Fruit fly (Drosophila melanogaster) whole organism, embryonic: ENCODE measurements around the gene Sr-CIII.

Source experiments
- ATbp ChIP-seq: fragments of 200-800 bp; sonication (Bioruptor generic); optimal IDR thresholded peaks from 2 replicates; lab custom pipeline; 2017; ENCODE audit warnings: missing biosample characterization, mild to moderate bottlenecking, missing genetic modification characterization, missing genetic modification reagents
- Asciz ChIP-seq: fragments of 200-800 bp; sonication (Bioruptor generic); optimal IDR thresholded peaks from 2 replicates; lab custom pipeline; 2017; ENCODE audit warnings: missing biosample characterization, mild to moderate bottlenecking, missing genetic modification characterization, missing genetic modification reagents
- B-H2 ChIP-seq: fragments of 200-800 bp; sonication (Bioruptor generic); optimal IDR thresholded peaks from 2 replicates; lab custom pipeline; 2018; ENCODE audit warnings: missing biosample characterization, mild to moderate bottlenecking, missing genetic modification characterization
- CG12299 ChIP-seq: fragments of 200-800 bp; sonication (Bioruptor generic); optimal IDR thresholded peaks from 2 replicates; lab custom pipeline; 2018; ENCODE audit warnings: missing biosample characterization, mild to moderate bottlenecking, missing genetic modification characterization
- CG14965 ChIP-seq: fragments of 200-800 bp; sonication (Bioruptor generic); optimal IDR thresholded peaks from 2 replicates; lab custom pipeline; 2016; ENCODE audit warnings: missing biosample characterization, missing genetic modification characterization, borderline replicate concordance
- CG15269 ChIP-seq: fragments of 200-800 bp; sonication (Bioruptor generic); optimal IDR thresholded peaks from 2 replicates; lab custom pipeline; 2018; ENCODE audit warnings: missing biosample characterization, mild to moderate bottlenecking, missing genetic modification characterization, moderate library complexity
- CG15479 ChIP-seq: fragments of 200-800 bp; sonication (Bioruptor generic); optimal IDR thresholded peaks from 3 replicates; lab custom pipeline; 2019; ENCODE audit warnings: missing biosample characterization, mild to moderate bottlenecking, missing genetic modification characterization, moderate library complexity
- CG1603 ChIP-seq: fragments of 200-800 bp; sonication (Bioruptor generic); optimal IDR thresholded peaks from 2 replicates; lab custom pipeline; 2019; ENCODE audit warnings: missing biosample characterization, mild to moderate bottlenecking, missing genetic modification characterization, moderate library complexity
- CG17328 ChIP-seq: fragments of 200-800 bp; sonication (Bioruptor generic); IDR thresholded peaks from 2 replicates; pipeline ENCODE4 v1.3.6; 2022; ENCODE audit warnings: missing biosample characterization, missing genetic modification characterization
- CG17385 ChIP-seq: fragments of 200-800 bp; sonication (Bioruptor generic); optimal IDR thresholded peaks from 3 replicates; lab custom pipeline; 2018; ENCODE audit warnings: missing biosample characterization, mild to moderate bottlenecking, missing genetic modification characterization
- CG17802 ChIP-seq: fragments of 200-800 bp; sonication (Bioruptor generic); optimal IDR thresholded peaks from 2 replicates; lab custom pipeline; 2018; ENCODE audit warnings: missing biosample characterization, mild to moderate bottlenecking, missing genetic modification characterization, moderate library complexity
- CG2116 ChIP-seq: fragments of 200-800 bp; sonication (Bioruptor generic); optimal IDR thresholded peaks from 3 replicates; lab custom pipeline; 2018; ENCODE audit warnings: missing biosample characterization, mild to moderate bottlenecking, missing genetic modification characterization
- CG2129 ChIP-seq: fragments of 200-800 bp; sonication (Bioruptor generic); IDR thresholded peaks from 2 replicates; pipeline ENCODE4 v1.3.6; 2022; ENCODE audit warnings: missing biosample characterization, missing genetic modification characterization; ENCODE audit not compliant: partially characterized antibody
- CG2202 ChIP-seq: fragments of 200-800 bp; sonication (Bioruptor generic); optimal IDR thresholded peaks from 2 replicates; lab custom pipeline; 2018; ENCODE audit warnings: missing biosample characterization, mild to moderate bottlenecking, missing genetic modification characterization
- CG2712 ChIP-seq: fragments of 200-800 bp; optimal IDR thresholded peaks from 3 replicates; lab custom pipeline; 2019; ENCODE audit warnings: missing biosample characterization, mild to moderate bottlenecking, missing genetic modification characterization, moderate library complexity
- CG33213 ChIP-seq: fragments of 200-800 bp; sonication (Bioruptor generic); optimal IDR thresholded peaks from 3 replicates; lab custom pipeline; 2016; ENCODE audit warnings: missing biosample characterization, missing genetic modification characterization
- CG34224 ChIP-seq: fragments of 200-800 bp; sonication (Bioruptor generic); IDR thresholded peaks from 3 replicates; pipeline ENCODE4 v1.3.6; 2022; ENCODE audit warnings: missing biosample characterization, missing genetic modification characterization; ENCODE audit not compliant: partially characterized antibody
- CG7357 ChIP-seq: fragments of 200-800 bp; sonication (Bioruptor generic); IDR thresholded peaks from 3 replicates; pipeline ENCODE4 v1.3.6; 2022; ENCODE audit warnings: missing biosample characterization, missing genetic modification characterization
- CG8089 ChIP-seq: fragments of 200-800 bp; sonication (Bioruptor generic); optimal IDR thresholded peaks from 3 replicates; lab custom pipeline; 2016; ENCODE audit warnings: missing biosample characterization, missing genetic modification characterization
- CG8290 ChIP-seq, 3 experiments: fragments of 200-800 bp; sonication (Bioruptor generic); optimal IDR thresholded peaks; 2 replicates each; lab custom pipeline; 2016 to 2019; ENCODE audit warnings: missing biosample characterization in 3 of 3, missing genetic modification characterization in 3 of 3, mild to moderate bottlenecking in 2 of 3, moderate library complexity in 1 of 3
- CoRest ChIP-seq: fragments of 200-800 bp; sonication (Bioruptor generic); optimal IDR thresholded peaks from 3 replicates; lab custom pipeline; 2018; ENCODE audit warnings: missing biosample characterization, mild to moderate bottlenecking, missing genetic modification characterization, moderate library complexity
- Dad ChIP-seq: fragments of 200-800 bp; sonication (Bioruptor generic); optimal IDR thresholded peaks from 3 replicates; lab custom pipeline; 2016; ENCODE audit warnings: missing biosample characterization, missing genetic modification characterization
- Dref ChIP-seq: fragments of 200-800 bp; sonication (Bioruptor generic); IDR thresholded peaks from 2 replicates; pipeline ENCODE4 v1.3.6; 2022; ENCODE audit warnings: missing biosample characterization, missing genetic modification characterization
- Neu2 ChIP-seq: fragments of 200-800 bp; sonication (Bioruptor generic); optimal IDR thresholded peaks from 3 replicates; lab custom pipeline; 2016; ENCODE audit warnings: missing biosample characterization, missing genetic modification characterization, borderline replicate concordance
- Side ChIP-seq: fragments of 200-800 bp; sonication (Bioruptor generic); optimal IDR thresholded peaks from 2 replicates; lab custom pipeline; 2016; ENCODE audit warnings: missing biosample characterization, missing genetic modification characterization
- Ssrp ChIP-seq: fragments of 200-800 bp; sonication (Bioruptor generic); optimal IDR thresholded peaks from 2 replicates; lab custom pipeline; 2018; ENCODE audit warnings: missing biosample characterization, mild to moderate bottlenecking, missing genetic modification characterization, moderate library complexity
- Taf1 ChIP-seq: fragments of 200-800 bp; sonication (Bioruptor generic); IDR thresholded peaks from 2 replicates; pipeline ENCODE4 v1.3.6; 2022; ENCODE audit warnings: missing biosample characterization, missing genetic modification characterization
- Trl ChIP-seq, 3 experiments: fragments of >200 bp in 2 of 3; fragments of 200-800 bp in 1 of 3; sonication (Bioruptor generic) in 1 of 3; optimal IDR thresholded peaks; 2 replicates in 1 of 3; 3 replicates in 2 of 3; lab custom pipeline; 2016 to 2017; ENCODE audit warnings: missing biosample characterization in 1 of 3, missing genetic modification characterization in 1 of 3
- Usf ChIP-seq: fragments of 200-800 bp; sonication (Bioruptor generic); optimal IDR thresholded peaks from 2 replicates; lab custom pipeline; 2017; ENCODE audit warnings: missing genotype, missing biosample characterization, missing genetic modification characterization
- Vsx1 ChIP-seq: fragments of 200-800 bp; sonication (Bioruptor generic); optimal IDR thresholded peaks from 2 replicates; lab custom pipeline; 2017; ENCODE audit warnings: missing biosample characterization, mild to moderate bottlenecking, missing genetic modification characterization, missing genetic modification reagents
- ase ChIP-seq: fragments of 200-800 bp; sonication (Bioruptor generic); IDR thresholded peaks from 3 replicates; pipeline ENCODE4 v1.3.6; 2022; ENCODE audit warnings: missing biosample characterization, missing genetic modification characterization
- dmrt99B ChIP-seq: fragments of 200-800 bp; sonication (Bioruptor generic); optimal IDR thresholded peaks from 2 replicates; lab custom pipeline; 2018; ENCODE audit warnings: missing biosample characterization, mild to moderate bottlenecking, missing genetic modification characterization, moderate library complexity
- gce ChIP-seq: fragments of 200-800 bp; sonication (Bioruptor generic); IDR thresholded peaks from 3 replicates; pipeline ENCODE4 v1.3.6; 2022; ENCODE audit warnings: missing biosample characterization, missing genetic modification characterization
- knrl ChIP-seq: fragments of 200-800 bp; sonication (Bioruptor generic); IDR thresholded peaks from 3 replicates; pipeline ENCODE4 v1.3.6; 2022; ENCODE audit warnings: missing biosample characterization, missing genetic modification characterization; ENCODE audit not compliant: partially characterized antibody
- nerfin-2 ChIP-seq: fragments of 200-800 bp; sonication (Bioruptor generic); IDR thresholded peaks from 2 replicates; pipeline ENCODE4 v1.3.6; 2022; ENCODE audit warnings: missing biosample characterization, missing genetic modification characterization; ENCODE audit not compliant: partially characterized antibody
- pb ChIP-seq: fragments of 200-800 bp; sonication (Bioruptor generic); optimal IDR thresholded peaks from 3 replicates; lab custom pipeline; 2016; ENCODE audit warnings: missing biosample characterization, missing genetic modification characterization
- phol ChIP-seq: fragments of 200-800 bp; sonication (Bioruptor generic); optimal IDR thresholded peaks from 3 replicates; lab custom pipeline; 2018; ENCODE audit warnings: missing biosample characterization, mild to moderate bottlenecking, missing genetic modification characterization, moderate library complexity
- pnt ChIP-seq: fragments of 200-800 bp; sonication (Bioruptor generic); optimal IDR thresholded peaks from 3 replicates; lab custom pipeline; 2016; ENCODE audit warnings: missing biosample characterization, missing genetic modification characterization
- slp2 ChIP-seq: fragments of 200-800 bp; sonication (Bioruptor generic); optimal IDR thresholded peaks from 2 replicates; lab custom pipeline; 2016; ENCODE audit warnings: missing biosample characterization, missing genetic modification characterization
- sqz ChIP-seq: fragments of 200-800 bp; sonication (Bioruptor generic); optimal IDR thresholded peaks from 3 replicates; lab custom pipeline; 2018; ENCODE audit warnings: missing biosample characterization, mild to moderate bottlenecking, missing genetic modification characterization
- ssp ChIP-seq: fragments of 200-800 bp; sonication (Bioruptor generic); IDR thresholded peaks from 2 replicates; pipeline ENCODE4 v1.3.6; 2022; ENCODE audit warnings: missing biosample characterization, missing genetic modification characterization
- tll ChIP-seq, 2 experiments: fragments of 200-800 bp in 1 of 2; fragments of >200 bp in 1 of 2; sonication (Bioruptor generic) in 1 of 2; optimal IDR thresholded peaks; 2 replicates each; lab custom pipeline; 2017 to 2019; ENCODE audit warnings: missing biosample characterization in 2 of 2, missing genetic modification characterization in 2 of 2, mild to moderate bottlenecking in 1 of 2, moderate library complexity in 1 of 2
- tna ChIP-seq: fragments of 200-800 bp; sonication (Bioruptor generic); IDR thresholded peaks from 2 replicates; pipeline ENCODE4 v1.3.6; 2022; ENCODE audit warnings: missing biosample characterization, missing genetic modification characterization; ENCODE audit not compliant: partially characterized antibody
- tup ChIP-seq: fragments of 200-800 bp; sonication (Bioruptor generic); optimal IDR thresholded peaks from 2 replicates; lab custom pipeline; 2016; ENCODE audit warnings: missing biosample characterization, mild to moderate bottlenecking, missing genetic modification characterization, moderate library complexity
- unc-4 ChIP-seq: fragments of 200-800 bp; sonication (Bioruptor generic); IDR thresholded peaks from 2 replicates; pipeline ENCODE4 v1.3.6; 2022; ENCODE audit warnings: missing biosample characterization, missing genetic modification characterization; ENCODE audit not compliant: partially characterized antibody
- zen ChIP-seq: fragments of 200-800 bp; sonication (Bioruptor generic); optimal IDR thresholded peaks from 3 replicates; lab custom pipeline; 2018; ENCODE audit warnings: missing biosample characterization, mild to moderate bottlenecking, missing genetic modification characterization, moderate library complexity

Gene Sr-CIII

dm6 chr2L:4124629-4125350 lies 4.6 kb downstream of the Sr-CIII start (continued):
- TF ChIP-seq nerfin-2 (no peak), ssp (GFP tag; lab: Robert Waterston, UW) (peak; percentile 28; the same call in 1 of the 2 replicates), CG8089 (GFP tag; lab: Kevin White, UChicago) (no peak), Usf (GFP tag; lab: Kevin White, UChicago) (no peak), Taf1 (no peak), slp2 (GFP tag; lab: Kevin White, UChicago) (no peak), CG2712 (peak; percentile 87), Dref (GFP tag; lab: Robert Waterston, UW) (no peak), CG33213 (GFP tag; lab: Kevin White, UChicago) (peak; percentile 11), CG17802 (peak; percentile 33), sqz (GFP tag; lab: Kevin White, UChicago) (peak; percentile 56), CG2116 (GFP tag; lab: Kevin White, UChicago) (peak; percentile 4), Vsx1 (GFP tag; lab: Kevin White, UChicago) (peak; percentile 30), ase (GFP tag; lab: Robert Waterston, UW) (no peak), CG12299 (tag; lab: Kevin White, UChicago) (peak; percentile 13), CG15479 (no peak), CG7357 (GFP tag; lab: Robert Waterston, UW) (no peak), tup (no peak), Asciz (GFP tag; lab: Kevin White, UChicago) (peak; percentile 73), tll (GFP tag; optimal IDR thresholded peaks at IDR 0.05; lab: Kevin White, UChicago) (no peak), CG17385 (peak; percentile 64), phol (peak; percentile 82), ATbp (GFP tag; lab: Kevin White, UChicago) (peak; percentile 69), pnt (peak; percentile 10), CG1603 (tag; lab: Kevin White, UChicago) (no peak), CG2129 (no peak), pb (GFP tag; lab: Kevin White, UChicago) (no peak), CG8290 (GFP tag; optimal IDR thresholded peaks at IDR 0.05; lab: Kevin White, UChicago) (no peak), CG8290 (tag; optimal IDR thresholded peaks at IDR 0.05; lab: Kevin White, UChicago) (no peak), zen (tag; lab: Kevin White, UChicago) (peak; percentile 76), unc-4 (GFP tag; lab: Robert Waterston, UW) (no peak), Dad (GFP tag; lab: Kevin White, UChicago) (peak; percentile 26), CG14965 (GFP tag; lab: Kevin White, UChicago) (no peak), gce (GFP tag; lab: Robert Waterston, UW) (peak; percentile 53; the same call in 1 of the 3 replicates), Neu2 (GFP tag; lab: Kevin White, UChicago) (no peak), dmrt99B (tag; lab: Kevin White, UChicago) (peak; percentile 81), Ssrp (tag; lab: Kevin White, UChicago) (peak; percentile 60), CG15269 (tag; lab: Kevin White, UChicago) (peak; percentile 57), Trl (optimal IDR thresholded peaks at IDR 0.05; lab: Kevin White, UChicago) (no peak), Trl (GFP tag; optimal IDR thresholded peaks at IDR 0.05; lab: Kevin White, UChicago) (peak; percentile 29), Side (peak; percentile 1), CG34224 (no peak), B-H2 (GFP tag; lab: Kevin White, UChicago) (no peak), knrl (GFP tag; lab: Robert Waterston, UW) (no peak), tna (GFP tag; lab: Robert Waterston, UW) (no peak), CoRest (tag; lab: Kevin White, UChicago) (peak; percentile 70), CG17328 (GFP tag; lab: Robert Waterston, UW) (no peak), CG2202 (tag; lab: Kevin White, UChicago) (peak; percentile 41)
